Fruit fly (Drosophila melanogaster) whole organism, embryonic: ENCODE data around the gene Cul6.

ENCODE experiments used
- Awh ChIP-seq: fragments of 200-800 bp; sonication (Bioruptor generic); IDR thresholded peaks from 2 replicates; pipeline ENCODE4, ENCODE4 v1.3.6; 2022; ENCODE audit warnings: missing biosample characterization, missing genetic modification characterization
- CG10274 ChIP-seq: fragments of 200-800 bp; sonication (Bioruptor generic); optimal IDR thresholded peaks from 3 replicates; lab custom pipeline; 2017; ENCODE audit warnings: missing biosample characterization, mild to moderate bottlenecking, missing genetic modification characterization
- CG10565 ChIP-seq: fragments of 200-800 bp; sonication (Bioruptor generic); optimal IDR thresholded peaks from 3 replicates; lab custom pipeline; 2016; ENCODE audit warnings: missing biosample characterization, mild to moderate bottlenecking, missing genetic modification characterization
- CG11085 ChIP-seq: fragments of 200-800 bp; sonication (Bioruptor generic); IDR thresholded peaks from 2 replicates; pipeline ENCODE4 v1.3.6; 2022; ENCODE audit warnings: missing biosample characterization, missing genetic modification characterization
- CG11398 ChIP-seq: fragments of 200-800 bp; sonication (Bioruptor generic); optimal IDR thresholded peaks from 2 replicates; lab custom pipeline; 2016; ENCODE audit warnings: missing biosample characterization, missing genetic modification characterization
- CG11456 ChIP-seq: fragments of 200-800 bp; sonication (Bioruptor generic); IDR thresholded peaks from 3 replicates; pipeline ENCODE4 v1.3.6; 2022; ENCODE audit warnings: missing biosample characterization, missing genetic modification characterization
- CG11696 ChIP-seq: fragments of 200-800 bp; sonication (Bioruptor generic); IDR thresholded peaks from 2 replicates; pipeline ENCODE4 v1.3.6; 2022; ENCODE audit warnings: missing biosample characterization, missing genetic modification characterization
- CG12659 ChIP-seq: fragments of 200-800 bp; sonication (Bioruptor generic); optimal IDR thresholded peaks from 3 replicates; lab custom pipeline; 2017; ENCODE audit warnings: mild to moderate bottlenecking, missing biosample characterization, missing genetic modification reagents, missing genetic modification characterization
- CG14965 ChIP-seq: fragments of 200-800 bp; sonication (Bioruptor generic); optimal IDR thresholded peaks from 2 replicates; lab custom pipeline; 2016; ENCODE audit warnings: missing biosample characterization, missing genetic modification characterization, borderline replicate concordance
- CG1647 ChIP-seq: fragments of 200-800 bp; sonication (Bioruptor generic); optimal IDR thresholded peaks from 3 replicates; lab custom pipeline; 2016; ENCODE audit warnings: missing biosample characterization, missing genetic modification characterization
- CG16815 ChIP-seq: fragments of 200-800 bp; sonication (Bioruptor generic); optimal IDR thresholded peaks from 3 replicates; lab custom pipeline; 2017; ENCODE audit warnings: missing biosample characterization, mild to moderate bottlenecking, missing genetic modification characterization
- CG16863 ChIP-seq: fragments of 200-800 bp; sonication (Bioruptor generic); optimal IDR thresholded peaks from 3 replicates; lab custom pipeline; 2016; ENCODE audit warnings: missing biosample characterization, missing genetic modification characterization
- CG2129 ChIP-seq: fragments of 200-800 bp; sonication (Bioruptor generic); IDR thresholded peaks from 2 replicates; pipeline ENCODE4 v1.3.6; 2022; ENCODE audit warnings: missing biosample characterization, missing genetic modification characterization; ENCODE audit not compliant: partially characterized antibody
- CG2712 ChIP-seq: fragments of 200-800 bp; optimal IDR thresholded peaks from 3 replicates; lab custom pipeline; 2019; ENCODE audit warnings: missing biosample characterization, mild to moderate bottlenecking, missing genetic modification characterization, moderate library complexity
- CG2875 ChIP-seq: fragments of 200-800 bp; sonication (Bioruptor generic); optimal IDR thresholded peaks from 2 replicates; lab custom pipeline; 2017; ENCODE audit warnings: missing biosample characterization, mild to moderate bottlenecking, missing genetic modification characterization, missing genetic modification reagents
- CG30431 ChIP-seq: fragments of 200-800 bp; sonication (Bioruptor generic); optimal IDR thresholded peaks from 2 replicates; lab custom pipeline; 2017; ENCODE audit warnings: missing biosample characterization, missing genetic modification characterization
- CG32772 ChIP-seq: fragments of 200-800 bp; sonication (Bioruptor generic); IDR thresholded peaks from 2 replicates; pipeline ENCODE4 v1.3.6; 2022; ENCODE audit warnings: missing biosample characterization, missing genetic modification characterization
- CG4328 ChIP-seq: fragments of 200-800 bp; sonication (Bioruptor generic); optimal IDR thresholded peaks from 3 replicates; lab custom pipeline; 2017; ENCODE audit warnings: missing biosample characterization, missing genetic modification reagents, missing genetic modification characterization
- CG6175 ChIP-seq: fragments of 200-800 bp; sonication (Bioruptor generic); IDR thresholded peaks from 3 replicates; pipeline ENCODE4 v1.3.6; 2022; ENCODE audit warnings: missing biosample characterization, missing genetic modification characterization
- CG6272 ChIP-seq: fragments of 200-800 bp; sonication (Bioruptor generic); IDR thresholded peaks from 2 replicates; pipeline ENCODE4 v1.3.6; 2022; ENCODE audit warnings: missing biosample characterization, missing genetic modification characterization
- CG6854 ChIP-seq: fragments of 200-800 bp; sonication (Bioruptor generic); optimal IDR thresholded peaks from 3 replicates; lab custom pipeline; 2017; ENCODE audit warnings: missing biosample characterization, mild to moderate bottlenecking, missing genetic modification characterization
- CG7556 ChIP-seq: fragments of 200-800 bp; sonication (Bioruptor generic); optimal IDR thresholded peaks from 2 replicates; lab custom pipeline; 2017; ENCODE audit warnings: missing biosample characterization, mild to moderate bottlenecking, missing genetic modification characterization
- HLH3B ChIP-seq: fragments of 200-800 bp; sonication (Bioruptor generic); IDR thresholded peaks from 2 replicates; pipeline ENCODE4 v1.3.6; 2022; ENCODE audit warnings: missing biosample characterization, missing genetic modification characterization
- Hr51 ChIP-seq, 2 experiments: fragments of 200-800 bp; sonication (Bioruptor generic); optimal IDR thresholded peaks; 2 replicates in 1 of 2; 3 replicates in 1 of 2; lab custom pipeline; 2016 to 2018; ENCODE audit warnings: missing biosample characterization in 2 of 2, missing genetic modification characterization in 2 of 2, mild to moderate bottlenecking in 1 of 2, moderate library complexity in 1 of 2
- Lim3 ChIP-seq: fragments of 200-800 bp; sonication (Bioruptor generic); IDR thresholded peaks from 2 replicates; pipeline ENCODE4 v1.3.6; 2022; ENCODE audit warnings: missing biosample characterization, missing genetic modification characterization
- MESR4 ChIP-seq: fragments of 200-800 bp; sonication (Bioruptor generic); optimal IDR thresholded peaks from 2 replicates; lab custom pipeline; 2018; ENCODE audit warnings: missing biosample characterization, mild to moderate bottlenecking, missing genetic modification characterization, moderate library complexity
- Mrtf ChIP-seq: fragments of 200-800 bp; sonication (Bioruptor generic); IDR thresholded peaks from 3 replicates; pipeline ENCODE4 v1.3.6; 2022; ENCODE audit warnings: missing biosample characterization, missing genetic modification characterization
- Nf-YB ChIP-seq: fragments of 200-800 bp; sonication (Bioruptor generic); optimal IDR thresholded peaks from 3 replicates; lab custom pipeline; 2019; ENCODE audit warnings: missing biosample characterization, mild to moderate bottlenecking, missing genetic modification characterization, moderate library complexity
- Nf-YC ChIP-seq: fragments of 200-800 bp; optimal IDR thresholded peaks from 3 replicates; lab custom pipeline; 2019; ENCODE audit warnings: missing biosample characterization, mild to moderate bottlenecking, missing genetic modification characterization, moderate library complexity
- Oaz ChIP-seq: fragments of 200-800 bp; sonication (Bioruptor generic); IDR thresholded peaks from 2 replicates; pipeline ENCODE4 v1.3.6; 2022; ENCODE audit warnings: missing biosample characterization, missing genetic modification characterization
- Rfx ChIP-seq: fragments of 200-800 bp; sonication (Bioruptor generic); IDR thresholded peaks from 2 replicates; pipeline ENCODE4 v1.3.6; 2022; ENCODE audit warnings: missing biosample characterization, missing genetic modification characterization
- TFAM ChIP-seq: fragments of 200-800 bp; sonication (Bioruptor generic); optimal IDR thresholded peaks from 2 replicates; lab custom pipeline; 2017; ENCODE audit warnings: missing biosample characterization, missing genetic modification characterization, inconsistent platforms
- br ChIP-seq: fragments of >200 bp; optimal IDR thresholded peaks from 2 replicates; lab custom pipeline; 2017
- chm ChIP-seq: fragments of 200-800 bp; sonication (Bioruptor generic); IDR thresholded peaks from 2 replicates; pipeline ENCODE4 v1.3.6; 2022; ENCODE audit warnings: missing biosample characterization, missing genetic modification characterization
- eyg ChIP-seq: fragments of 200-800 bp; sonication (Bioruptor generic); optimal IDR thresholded peaks from 3 replicates; lab custom pipeline; 2016; ENCODE audit warnings: missing biosample characterization, missing genetic modification characterization
- grau ChIP-seq: fragments of 200-800 bp; optimal IDR thresholded peaks from 3 replicates; lab custom pipeline; 2019; ENCODE audit warnings: missing biosample characterization, mild to moderate bottlenecking, missing genetic modification characterization, moderate library complexity
- gro ChIP-seq: fragments of 200-800 bp; sonication (Bioruptor generic); optimal IDR thresholded peaks from 2 replicates; lab custom pipeline; 2016; ENCODE audit warnings: missing biosample characterization, missing genetic modification characterization
- gt ChIP-seq: fragments of 200-800 bp; sonication (Bioruptor generic); IDR thresholded peaks from 2 replicates; pipeline ENCODE4 v1.3.6; 2022; ENCODE audit warnings: missing biosample characterization, missing genetic modification characterization
- jigr1 ChIP-seq: fragments of 200-800 bp; sonication (Bioruptor generic); IDR thresholded peaks from 3 replicates; pipeline ENCODE4 v1.3.6; 2022; ENCODE audit warnings: missing biosample characterization, missing genetic modification characterization
- knrl ChIP-seq: fragments of 200-800 bp; sonication (Bioruptor generic); IDR thresholded peaks from 3 replicates; pipeline ENCODE4 v1.3.6; 2022; ENCODE audit warnings: missing biosample characterization, missing genetic modification characterization; ENCODE audit not compliant: partially characterized antibody
- lab ChIP-seq: fragments of 200-800 bp; sonication (Bioruptor generic); optimal IDR thresholded peaks from 3 replicates; lab custom pipeline; 2017; ENCODE audit warnings: missing biosample characterization, missing genetic modification characterization, mild to moderate bottlenecking, moderate library complexity, missing genetic modification reagents
- mirr ChIP-seq: fragments of 200-800 bp; sonication (Bioruptor generic); optimal IDR thresholded peaks from 3 replicates; lab custom pipeline; 2018; ENCODE audit warnings: missing biosample characterization, mild to moderate bottlenecking, missing genetic modification characterization
- phol ChIP-seq: fragments of 200-800 bp; sonication (Bioruptor generic); optimal IDR thresholded peaks from 3 replicates; lab custom pipeline; 2018; ENCODE audit warnings: missing biosample characterization, mild to moderate bottlenecking, missing genetic modification characterization, moderate library complexity
- ranshi ChIP-seq: fragments of 200-800 bp; sonication (Bioruptor generic); IDR thresholded peaks from 2 replicates; pipeline ENCODE4 v1.3.6; 2022; ENCODE audit warnings: missing biosample characterization, missing genetic modification characterization
- sd ChIP-seq: fragments of 200-800 bp; sonication (Bioruptor generic); optimal IDR thresholded peaks from 3 replicates; lab custom pipeline; 2018; ENCODE audit warnings: missing biosample characterization, mild to moderate bottlenecking, missing genetic modification characterization, moderate library complexity
- sens-2 ChIP-seq: fragments of 200-800 bp; sonication (Bioruptor generic); IDR thresholded peaks from 2 replicates; pipeline ENCODE4 v1.3.6; 2022; ENCODE audit warnings: missing biosample characterization, missing genetic modification characterization
- toy ChIP-seq: fragments of 200-800 bp; sonication (Bioruptor generic); IDR thresholded peaks from 2 replicates; pipeline ENCODE4 v1.3.6; 2022; ENCODE audit warnings: missing biosample characterization, missing genetic modification characterization
- unpg ChIP-seq: fragments of 200-800 bp; sonication (Bioruptor generic); optimal IDR thresholded peaks from 3 replicates; lab custom pipeline; 2018; ENCODE audit warnings: missing biosample characterization, mild to moderate bottlenecking, missing genetic modification characterization, moderate library complexity
- vnd ChIP-seq: fragments of 200-800 bp; sonication (Bioruptor generic); IDR thresholded peaks from 3 replicates; pipeline ENCODE4 v1.3.6; 2022; ENCODE audit warnings: missing biosample characterization, missing genetic modification characterization; ENCODE audit not compliant: partially characterized antibody
- wdn ChIP-seq: fragments of 200-800 bp; sonication (Bioruptor generic); IDR thresholded peaks from 2 replicates; pipeline ENCODE4 v1.3.6; 2022; ENCODE audit warnings: missing biosample characterization, missing genetic modification characterization
- wor ChIP-seq: fragments of 200-800 bp; sonication (Bioruptor generic); IDR thresholded peaks from 2 replicates; pipeline ENCODE4 v1.3.6; 2022; ENCODE audit warnings: missing biosample characterization, missing genetic modification characterization
- z ChIP-seq: fragments of 200-800 bp; sonication (Bioruptor generic); IDR thresholded peaks from 3 replicates; pipeline ENCODE4 v1.3.6; 2022; ENCODE audit warnings: missing biosample characterization, missing genetic modification characterization
- zf30C ChIP-seq: fragments of 200-800 bp; sonication (Bioruptor generic); optimal IDR thresholded peaks from 3 replicates; lab custom pipeline; 2018; ENCODE audit warnings: missing biosample characterization, mild to moderate bottlenecking, missing genetic modification characterization

The Cul6 gene

DNA sequence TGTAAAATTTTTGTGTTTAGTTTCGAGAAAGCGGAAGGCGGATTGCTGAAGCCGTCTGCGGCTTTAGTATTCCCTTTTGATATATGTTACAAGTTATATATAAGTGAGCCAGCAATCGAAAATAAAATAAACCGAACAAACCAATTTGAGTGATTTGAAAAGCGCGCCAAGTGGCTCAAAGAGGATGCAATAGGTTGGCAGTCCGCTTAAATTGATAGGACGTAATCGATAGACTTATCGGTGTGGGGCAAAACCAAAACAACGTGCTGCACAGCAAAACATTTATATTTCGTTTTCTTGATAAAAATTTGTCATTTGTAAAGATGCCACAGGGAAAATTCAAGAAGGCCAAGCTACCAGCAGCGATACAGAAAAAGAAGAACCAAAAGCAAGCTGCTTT, 35.3 kb upstream of the Cul6 start, which contains the start of gene CG11279:
TSS of gene CG11279 (plus strand) at position 220 of the 400 bp plus-strand sequence.
- TF ChIP-seq z (GFP tag; lab: Robert Waterston, UW) (no peak), Mrtf (GFP tag; lab: Robert Waterston, UW) (no peak), CG10274 (GFP tag; lab: Kevin White, UChicago) (no peak), sens-2 (no peak), CG1647 (GFP tag; lab: Kevin White, UChicago) (no peak), Lim3 (GFP tag; lab: Robert Waterston, UW) (no peak), CG2875 (GFP tag; lab: Kevin White, UChicago) (no peak), CG7556 (GFP tag; lab: Kevin White, UChicago) (no peak), HLH3B (no peak), toy (GFP tag; lab: Robert Waterston, UW) (no peak), CG6175 (GFP tag; lab: Robert Waterston, UW) (no peak), wor (GFP tag; lab: Robert Waterston, UW) (no peak), phol (tag; lab: Kevin White, UChicago) (no peak), Rfx (GFP tag; lab: Robert Waterston, UW) (no peak), CG16815 (GFP tag; lab: Kevin White, UChicago) (no peak), CG2712 (no peak), Hr51 (GFP tag; optimal IDR thresholded peaks at IDR 0.05; lab: Kevin White, UChicago) (no peak), CG6272 (no peak), CG11398 (no peak), chm (GFP tag; lab: Robert Waterston, UW) (no peak), mirr (GFP tag; lab: Kevin White, UChicago) (no peak), CG11456 (GFP tag; lab: Robert Waterston, UW) (no peak), Oaz (GFP tag; lab: Robert Waterston, UW) (no peak), vnd (GFP tag; lab: Robert Waterston, UW) (peak; percentile 54; the same call in 1 of the 3 replicates), CG16863 (GFP tag; lab: Kevin White, UChicago) (no peak), TFAM (GFP tag; lab: Kevin White, UChicago) (no peak), Nf-YB (GFP tag; lab: Kevin White, UChicago) (no peak), CG11696 (GFP tag; lab: Robert Waterston, UW) (no peak), unpg (GFP tag; lab: Kevin White, UChicago) (no peak), Nf-YC (no peak), CG32772 (GFP tag; lab: Robert Waterston, UW) (no peak), jigr1 (GFP tag; lab: Robert Waterston, UW) (no peak), zf30C (GFP tag; lab: Kevin White, UChicago) (no peak), wdn (no peak), br (lab: Kevin White, UChicago) (no peak), CG4328 (GFP tag; lab: Kevin White, UChicago) (no peak), lab (GFP tag; lab: Kevin White, UChicago) (no peak), CG11085 (no peak), CG6854 (no peak), gro (GFP tag; lab: Kevin White, UChicago) (peak; percentile 13), Awh (no peak), CG12659 (no peak), eyg (GFP tag; lab: Kevin White, UChicago) (no peak), CG30431 (GFP tag; lab: Kevin White, UChicago) (no peak), CG2129 (GFP tag; lab: Robert Waterston, UW) (no peak), sd (tag; lab: Kevin White, UChicago) (no peak), CG14965 (GFP tag; lab: Kevin White, UChicago) (no peak), MESR4 (peak; percentile 58), knrl (GFP tag; lab: Robert Waterston, UW) (peak; percentile 37; the same call in 1 of the 3 replicates), gt (GFP tag; lab: Robert Waterston, UW) (no peak), CG10565 (no peak), ranshi (no peak), grau (peak; percentile 6)
